Worm (Caenorhabditis elegans) whole organism, young adult: ENCODE results near the gene asps-1.

ENCODE experiments used
- F37B4.10 ChIP-seq: fragments of 200-800 bp; sonication (Bioruptor generic); IDR thresholded peaks from 2 replicates; pipeline ENCODE4 v1.3.6; 2022; ENCODE audit warnings: missing genetic modification characterization, missing compliant biosample characterization
- F57C9.4 ChIP-seq: sonication (generic microtip); optimal IDR thresholded peaks from 2 replicates; lab custom pipeline; 2017; ENCODE audit warnings: mild to moderate bottlenecking, missing genetic modification characterization, missing compliant biosample characterization
- ama-1 ChIP-seq, 3 experiments: fragments of 150-350 bp in 1 of 3; sonication (generic microtip) in 2 of 3; optimal IDR thresholded peaks; 2 replicates each; lab custom pipeline; 2014 to 2018; ENCODE audit warnings: missing biosample characterization in 2 of 3, missing genetic modification characterization in 2 of 3, missing genetic modification reagents in 2 of 3
- attf-5 ChIP-seq: fragments of 200-800 bp; sonication (Bioruptor generic); optimal IDR thresholded peaks from 2 replicates; lab custom pipeline; 2018; ENCODE audit warnings: mild to moderate bottlenecking, missing genetic modification characterization, missing compliant biosample characterization
- dpff-1 ChIP-seq: sonication (generic microtip); optimal IDR thresholded peaks from 2 replicates; lab custom pipeline; 2017; ENCODE audit warnings: mild to moderate bottlenecking, missing genetic modification characterization, missing compliant biosample characterization
- him-1 ChIP-seq: sonication (generic microtip); optimal IDR thresholded peaks from 2 replicates; lab custom pipeline; 2016; ENCODE audit warnings: missing genotype, missing genetic modification reagents, missing genetic modification characterization, missing compliant biosample characterization
- let-607 ChIP-seq, 2 experiments: fragments of 200-800 bp in 1 of 2; sonication (Bioruptor generic) in 1 of 2; sonication (generic microtip) in 1 of 2; optimal IDR thresholded peaks; 2 replicates each; lab custom pipeline; 2016 to 2018; ENCODE audit warnings: mild to moderate bottlenecking in 2 of 2, missing compliant biosample characterization in 2 of 2, missing genetic modification characterization in 2 of 2, moderate library complexity in 2 of 2, missing genotype in 1 of 2
- lin-54 ChIP-seq: fragments of 200-800 bp; sonication (Bioruptor generic); optimal IDR thresholded peaks from 2 replicates; lab custom pipeline; 2018; ENCODE audit warnings: mild to moderate bottlenecking, missing genetic modification characterization, missing compliant biosample characterization
- lir-1 ChIP-seq: fragments of 200-800 bp; sonication (Bioruptor generic); conservative IDR thresholded peaks from 2 replicates; pipeline ENCODE4 v1.3.6; 2022; ENCODE audit warnings: missing genetic modification reagents, missing genetic modification characterization, missing compliant biosample characterization
- lsl-1 ChIP-seq: fragments of 200-800 bp; sonication (Bioruptor generic); optimal IDR thresholded peaks from 2 replicates; lab custom pipeline; 2018; ENCODE audit warnings: mild to moderate bottlenecking, missing genetic modification characterization, moderate library complexity, missing compliant biosample characterization
- madf-8 ChIP-seq: fragments of 200-800 bp; sonication (Bioruptor generic); conservative IDR thresholded peaks from 2 replicates; pipeline ENCODE4 v1.3.6; 2022; ENCODE audit warnings: missing genetic modification reagents, missing genetic modification characterization, missing compliant biosample characterization
- unc-130 ChIP-seq: sonication (generic microtip); optimal IDR thresholded peaks from 2 replicates; lab custom pipeline; 2016; ENCODE audit warnings: missing genetic modification reagents, missing genetic modification characterization, missing compliant biosample characterization
- ztf-18 ChIP-seq: sonication (generic microtip); optimal IDR thresholded peaks from 2 replicates; lab custom pipeline; 2016; ENCODE audit warnings: missing genotype, mild to moderate bottlenecking, missing genetic modification characterization, missing compliant biosample characterization
- ztf-6 ChIP-seq: fragments of 200-800 bp; sonication (Bioruptor generic); IDR thresholded peaks from 2 replicates; pipeline ENCODE4 v1.3.6; 2022; ENCODE audit warnings: missing genetic modification reagents, missing genetic modification characterization, missing compliant biosample characterization

ce11 chrV:10285853-10286252 is 31.3 kb downstream of the asps-1 start:
- TF ChIP-seq lin-54 (GFP tag; lab: Kevin White, UChicago) (no peak), F57C9.4 (tag; lab: Kevin White, UChicago) (no peak), ama-1 (optimal IDR thresholded peaks at IDR 0.05; lab: Kevin White, UChicago) (no peak), ama-1 (GFP tag; optimal IDR thresholded peaks at IDR 0.05; lab: Kevin White, UChicago) (no peak), madf-8 (GFP tag; lab: Robert Waterston, UW) (no peak), attf-5 (GFP tag; lab: Kevin White, UChicago) (no peak), ztf-18 (tag; lab: Kevin White, UChicago) (no peak), lir-1 (GFP tag; lab: Robert Waterston, UW) (no peak), lsl-1 (GFP tag; lab: Kevin White, UChicago) (no peak), unc-130 (GFP tag; lab: Kevin White, UChicago) (no peak), dpff-1 (no peak), F37B4.10 (GFP tag; lab: Robert Waterston, UW) (no peak), ztf-6 (GFP tag; lab: Robert Waterston, UW) (no peak), him-1 (no peak), let-607 (tag; optimal IDR thresholded peaks at IDR 0.05; lab: Kevin White, UChicago) (no peak)
